Fruit fly (Drosophila melanogaster): ENCODE results near the gene CG43998.

dm6 chr3R:23971764-23972163 is 43.0 kb upstream of the CG43998 start:
- TF ChIP-seq CG11617 (GFP tag; optimal IDR thresholded peaks at IDR 0.05): no peak
- no peak for TF ChIP-seq pad (GFP tag; optimal IDR thresholded peaks at IDR 0.05)
- TF ChIP-seq kay (GFP tag; ENCODE audit: borderline replicate concordance): no peak
- TF ChIP-seq CG33017 (tag; optimal IDR thresholded peaks at IDR 0.05): no peak
- TF ChIP-seq toe (GFP tag; optimal IDR thresholded peaks at IDR 0.05): no peak
- no peak for TF ChIP-seq CG12768 (GFP tag; optimal IDR thresholded peaks at IDR 0.05)
- no peak for TF ChIP-seq Hr96 (GFP tag; optimal IDR thresholded peaks at IDR 0.05)
- no peak for TF ChIP-seq CG1620 (GFP tag; optimal IDR thresholded peaks at IDR 0.05)
- no peak for TF ChIP-seq CG7045 (GFP tag; optimal IDR thresholded peaks at IDR 0.05)
- no peak for TF ChIP-seq Crg-1 (GFP tag; optimal IDR thresholded peaks at IDR 0.05)
- TF ChIP-seq CG7101 (tag; optimal IDR thresholded peaks at IDR 0.05): no peak
- no peak for TF ChIP-seq cnc (optimal IDR thresholded peaks at IDR 0.05)
- TF ChIP-seq Mnt (GFP tag; optimal IDR thresholded peaks at IDR 0.05): no peak
- no peak for TF ChIP-seq cic (GFP tag; optimal IDR thresholded peaks at IDR 0.05)
